Fruit fly (Drosophila melanogaster) whole organism, embryonic: ENCODE data around the gene thoc7.

ENCODE experiments used
- Aef1 ChIP-seq: fragments of 200-800 bp; sonication (Bioruptor generic); IDR thresholded peaks from 3 replicates; pipeline ENCODE4 v1.3.6; 2022; ENCODE audit warnings: missing biosample characterization, missing genetic modification characterization
- Atf-2 ChIP-seq: fragments of 200-800 bp; sonication (Bioruptor generic); optimal IDR thresholded peaks from 2 replicates; lab custom pipeline; 2016; ENCODE audit warnings: missing biosample characterization, missing genetic modification characterization
- B-H2 ChIP-seq: fragments of 200-800 bp; sonication (Bioruptor generic); optimal IDR thresholded peaks from 2 replicates; lab custom pipeline; 2018; ENCODE audit warnings: missing biosample characterization, mild to moderate bottlenecking, missing genetic modification characterization
- CG10366 ChIP-seq: fragments of 200-800 bp; sonication (Bioruptor generic); IDR thresholded peaks from 2 replicates; pipeline ENCODE4 v1.3.6; 2022; ENCODE audit warnings: missing biosample characterization, missing genetic modification characterization
- CG11398 ChIP-seq: fragments of 200-800 bp; sonication (Bioruptor generic); optimal IDR thresholded peaks from 2 replicates; lab custom pipeline; 2016; ENCODE audit warnings: missing biosample characterization, missing genetic modification characterization
- CG12391 ChIP-seq: fragments of 200-800 bp; sonication (Bioruptor generic); optimal IDR thresholded peaks from 3 replicates; lab custom pipeline; 2018; ENCODE audit warnings: missing biosample characterization, mild to moderate bottlenecking, missing genetic modification characterization, moderate library complexity
- CG14860 ChIP-seq: fragments of 200-800 bp; sonication (Bioruptor generic); IDR thresholded peaks from 3 replicates; pipeline ENCODE4 v1.3.6; 2022; ENCODE audit warnings: missing biosample characterization, missing genetic modification characterization; ENCODE audit not compliant: partially characterized antibody
- CG17912 ChIP-seq: fragments of 200-800 bp; sonication (Bioruptor generic); optimal IDR thresholded peaks from 2 replicates; lab custom pipeline; 2018; ENCODE audit warnings: missing biosample characterization, mild to moderate bottlenecking, missing genetic modification characterization
- CG18476 ChIP-seq: fragments of 200-800 bp; sonication (Bioruptor generic); optimal IDR thresholded peaks from 2 replicates; lab custom pipeline; 2016; ENCODE audit warnings: missing biosample characterization, mild to moderate bottlenecking, missing genetic modification characterization
- CG18764 ChIP-seq: fragments of 200-800 bp; sonication (Bioruptor generic); optimal IDR thresholded peaks from 3 replicates; lab custom pipeline; 2016; ENCODE audit warnings: missing biosample characterization, missing genetic modification characterization
- CG2129 ChIP-seq: fragments of 200-800 bp; sonication (Bioruptor generic); IDR thresholded peaks from 2 replicates; pipeline ENCODE4 v1.3.6; 2022; ENCODE audit warnings: missing biosample characterization, missing genetic modification characterization; ENCODE audit not compliant: partially characterized antibody
- CG2875 ChIP-seq: fragments of 200-800 bp; sonication (Bioruptor generic); optimal IDR thresholded peaks from 2 replicates; lab custom pipeline; 2017; ENCODE audit warnings: missing biosample characterization, mild to moderate bottlenecking, missing genetic modification characterization, missing genetic modification reagents
- CG3163 ChIP-seq: fragments of 200-800 bp; sonication (Bioruptor generic); optimal IDR thresholded peaks from 3 replicates; lab custom pipeline; 2016; ENCODE audit warnings: missing biosample characterization, missing genetic modification characterization
- CG3407 ChIP-seq: fragments of 200-800 bp; sonication (Bioruptor generic); optimal IDR thresholded peaks from 2 replicates; lab custom pipeline; 2018; ENCODE audit warnings: missing biosample characterization, mild to moderate bottlenecking, missing genetic modification characterization
- CG34224 ChIP-seq: fragments of 200-800 bp; sonication (Bioruptor generic); IDR thresholded peaks from 3 replicates; pipeline ENCODE4 v1.3.6; 2022; ENCODE audit warnings: missing biosample characterization, missing genetic modification characterization; ENCODE audit not compliant: partially characterized antibody
- CG34422 ChIP-seq: fragments of 200-800 bp; sonication (Bioruptor generic); IDR thresholded peaks from 3 replicates; pipeline ENCODE4 v1.3.6; 2022; ENCODE audit warnings: missing biosample characterization, missing genetic modification characterization
- CG3995 ChIP-seq: fragments of 200-800 bp; sonication (Bioruptor generic); optimal IDR thresholded peaks from 3 replicates; lab custom pipeline; 2016; ENCODE audit warnings: missing biosample characterization, missing genetic modification characterization
- CG4854 ChIP-seq: fragments of 200-800 bp; sonication (Bioruptor generic); optimal IDR thresholded peaks from 2 replicates; lab custom pipeline; 2016; ENCODE audit warnings: missing biosample characterization, missing genetic modification characterization, inconsistent platforms
- CG6689 ChIP-seq: fragments of 200-800 bp; sonication (Bioruptor generic); IDR thresholded peaks from 2 replicates; pipeline ENCODE4 v1.3.6; 2022; ENCODE audit warnings: missing biosample characterization, missing genetic modification characterization
- CG7745 ChIP-seq: fragments of 200-800 bp; sonication (Bioruptor generic); optimal IDR thresholded peaks from 2 replicates; lab custom pipeline; 2018; ENCODE audit warnings: missing biosample characterization, mild to moderate bottlenecking, missing genetic modification characterization, moderate library complexity
- CG8290 ChIP-seq, 3 experiments: fragments of 200-800 bp; sonication (Bioruptor generic); optimal IDR thresholded peaks; 2 replicates each; lab custom pipeline; 2016 to 2019; ENCODE audit warnings: missing biosample characterization in 3 of 3, missing genetic modification characterization in 3 of 3, mild to moderate bottlenecking in 2 of 3, moderate library complexity in 1 of 3
- CrebB ChIP-seq: fragments of 200-800 bp; sonication (Bioruptor generic); optimal IDR thresholded peaks from 3 replicates; lab custom pipeline; 2018; ENCODE audit warnings: missing biosample characterization, mild to moderate bottlenecking, missing genetic modification characterization
- GATAe ChIP-seq: fragments of 200-800 bp; sonication (Bioruptor generic); conservative IDR thresholded peaks from 2 replicates; pipeline ENCODE4 v1.3.6; 2022; ENCODE audit warnings: missing biosample characterization, missing genetic modification characterization
- Gug ChIP-seq: fragments of 200-800 bp; sonication (Bioruptor generic); IDR thresholded peaks from 4 replicates; pipeline ENCODE4 v1.3.6; 2022; ENCODE audit warnings: missing biosample characterization, missing genetic modification characterization
- H15 ChIP-seq: fragments of 200-800 bp; sonication (Bioruptor generic); IDR thresholded peaks from 3 replicates; pipeline ENCODE4 v1.3.6; 2022; ENCODE audit warnings: missing biosample characterization, missing genetic modification characterization
- H2.0 ChIP-seq: fragments of 200-800 bp; sonication (Bioruptor generic); IDR thresholded peaks from 2 replicates; pipeline ENCODE4 v1.3.6; 2022; ENCODE audit warnings: missing biosample characterization, missing genetic modification characterization
- Hmr ChIP-seq: fragments of 200-800 bp; sonication (Bioruptor generic); optimal IDR thresholded peaks from 3 replicates; lab custom pipeline; 2017; ENCODE audit warnings: mild to moderate bottlenecking, missing biosample characterization, missing genetic modification reagents, missing genetic modification characterization
- Hr39 ChIP-seq: fragments of >200 bp; optimal IDR thresholded peaks from 2 replicates; lab custom pipeline; 2017
- Med ChIP-seq: fragments of 200-800 bp; sonication (Bioruptor generic); peaks from one replicate; lab custom pipeline; 2016; ENCODE audit warnings: missing biosample characterization, missing genetic modification characterization, mild to moderate bottlenecking, inconsistent platforms, moderate library complexity
- NC2β ChIP-seq: fragments of 200-800 bp; sonication (Bioruptor generic); optimal IDR thresholded peaks from 2 replicates; lab custom pipeline; 2016; ENCODE audit warnings: missing biosample characterization, missing genetic modification characterization
- Opbp ChIP-seq: fragments of 200-800 bp; sonication (Bioruptor generic); IDR thresholded peaks from 3 replicates; pipeline ENCODE4 v1.3.6; 2022; ENCODE audit warnings: missing biosample characterization, missing genetic modification characterization; ENCODE audit not compliant: partially characterized antibody
- Spps ChIP-seq: fragments of 200-800 bp; sonication (Bioruptor generic); optimal IDR thresholded peaks from 2 replicates; lab custom pipeline; 2018; ENCODE audit warnings: missing biosample characterization, mild to moderate bottlenecking, missing genetic modification characterization
- YL-1 ChIP-seq: fragments of 200-800 bp; sonication (Bioruptor generic); optimal IDR thresholded peaks from 3 replicates; lab custom pipeline; 2017; ENCODE audit warnings: missing biosample characterization, mild to moderate bottlenecking, missing genetic modification characterization
- ato ChIP-seq: fragments of 200-800 bp; sonication (Bioruptor generic); IDR thresholded peaks from 2 replicates; pipeline ENCODE4 v1.3.6; 2022; ENCODE audit warnings: missing biosample characterization, missing genetic modification characterization; ENCODE audit not compliant: partially characterized antibody
- bigmax ChIP-seq: fragments of 200-800 bp; sonication (Bioruptor generic); optimal IDR thresholded peaks from 2 replicates; lab custom pipeline; 2018; ENCODE audit warnings: missing biosample characterization, mild to moderate bottlenecking, missing genetic modification characterization
- cg ChIP-seq: fragments of 200-800 bp; sonication (Bioruptor generic); optimal IDR thresholded peaks from 3 replicates; lab custom pipeline; 2019; ENCODE audit warnings: missing biosample characterization, mild to moderate bottlenecking, missing genetic modification characterization, moderate library complexity
- chm ChIP-seq: fragments of 200-800 bp; sonication (Bioruptor generic); IDR thresholded peaks from 2 replicates; pipeline ENCODE4 v1.3.6; 2022; ENCODE audit warnings: missing biosample characterization, missing genetic modification characterization
- dm ChIP-seq: fragments of 200-800 bp; sonication (Bioruptor generic); optimal IDR thresholded peaks from 3 replicates; lab custom pipeline; 2016; ENCODE audit warnings: missing biosample characterization, missing genetic modification characterization
- dmrt11E ChIP-seq: fragments of 200-800 bp; sonication (Bioruptor generic); optimal IDR thresholded peaks from 3 replicates; lab custom pipeline; 2018; ENCODE audit warnings: missing biosample characterization, mild to moderate bottlenecking, missing genetic modification characterization, moderate library complexity
- eyg ChIP-seq: fragments of 200-800 bp; sonication (Bioruptor generic); optimal IDR thresholded peaks from 3 replicates; lab custom pipeline; 2016; ENCODE audit warnings: missing biosample characterization, missing genetic modification characterization
- fd102C ChIP-seq: fragments of 200-800 bp; sonication (Bioruptor generic); optimal IDR thresholded peaks from 2 replicates; lab custom pipeline; 2018; ENCODE audit warnings: missing biosample characterization, mild to moderate bottlenecking, missing genetic modification characterization, moderate library complexity
- fu2 ChIP-seq: fragments of 200-800 bp; sonication (Bioruptor generic); optimal IDR thresholded peaks from 2 replicates; lab custom pipeline; 2016; ENCODE audit warnings: missing biosample characterization, missing genetic modification characterization
- gcm ChIP-seq: fragments of 200-800 bp; sonication (Bioruptor generic); optimal IDR thresholded peaks from 2 replicates; lab custom pipeline; 2019; ENCODE audit warnings: missing biosample characterization, mild to moderate bottlenecking, missing genetic modification characterization, moderate library complexity
- grau ChIP-seq: fragments of 200-800 bp; optimal IDR thresholded peaks from 3 replicates; lab custom pipeline; 2019; ENCODE audit warnings: missing biosample characterization, mild to moderate bottlenecking, missing genetic modification characterization, moderate library complexity
- hth ChIP-seq: fragments of >200 bp; optimal IDR thresholded peaks from 2 replicates; lab custom pipeline; 2017; ENCODE audit warnings: inconsistent platforms
- org-1 ChIP-seq: fragments of 200-800 bp; sonication (Bioruptor generic); optimal IDR thresholded peaks from 2 replicates; lab custom pipeline; 2017; ENCODE audit warnings: missing biosample characterization, missing genetic modification characterization
- repo ChIP-seq: fragments of 200-800 bp; sonication (Bioruptor generic); optimal IDR thresholded peaks from 2 replicates; lab custom pipeline; 2016; ENCODE audit warnings: missing biosample characterization, missing genetic modification characterization
- sens ChIP-seq: fragments of 200-800 bp; sonication (Bioruptor generic); peaks from one replicate; lab custom pipeline; 2016; ENCODE audit warnings: missing biosample characterization, missing genetic modification characterization
- sob ChIP-seq: fragments of 200-800 bp; sonication (Bioruptor generic); IDR thresholded peaks from 2 replicates; pipeline ENCODE4 v1.3.6; 2022; ENCODE audit warnings: missing biosample characterization, missing genetic modification characterization
- unc-4 ChIP-seq: fragments of 200-800 bp; sonication (Bioruptor generic); IDR thresholded peaks from 2 replicates; pipeline ENCODE4 v1.3.6; 2022; ENCODE audit warnings: missing biosample characterization, missing genetic modification characterization; ENCODE audit not compliant: partially characterized antibody
- unpg ChIP-seq: fragments of 200-800 bp; sonication (Bioruptor generic); optimal IDR thresholded peaks from 3 replicates; lab custom pipeline; 2018; ENCODE audit warnings: missing biosample characterization, mild to moderate bottlenecking, missing genetic modification characterization, moderate library complexity
- zen ChIP-seq: fragments of 200-800 bp; sonication (Bioruptor generic); optimal IDR thresholded peaks from 3 replicates; lab custom pipeline; 2018; ENCODE audit warnings: missing biosample characterization, mild to moderate bottlenecking, missing genetic modification characterization, moderate library complexity

Gene thoc7

DNA sequence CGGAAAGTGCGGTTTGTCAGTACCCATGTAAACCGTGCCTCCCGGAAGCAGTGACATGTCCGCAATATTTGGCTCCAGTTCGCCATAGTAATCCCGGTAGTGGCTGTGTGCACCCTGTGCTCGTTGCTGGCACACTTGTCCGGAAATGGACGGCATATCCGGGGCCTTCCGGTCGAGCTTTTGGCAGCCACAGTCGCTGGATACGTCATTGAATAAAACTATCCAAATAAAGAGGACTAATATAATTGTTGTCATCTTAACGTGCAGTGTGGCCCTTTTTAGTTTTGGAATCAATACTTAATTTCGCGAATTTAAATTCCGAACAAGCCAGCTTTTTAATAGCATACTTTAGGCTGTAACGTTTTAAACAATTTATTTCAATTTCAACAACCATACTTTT lies 36.5 kb downstream of the thoc7 start, which contains the start of gene CG7049 (continued):
- TF ChIP-seq Hr39 (lab: Kevin White, UChicago), result no peak
- peak; percentile 2 for TF ChIP-seq Spps (tag; lab: Kevin White, UChicago)
- no peak for TF ChIP-seq fd102C
- 0 out of 3 replicates have a peak, but pooled peaks have one; percentile 5 for TF ChIP-seq CG14860 (GFP tag; lab: Robert Waterston, UW)
- TF ChIP-seq CG11398 (GFP tag; lab: Kevin White, UChicago), result no peak
- no peak for TF ChIP-seq fu2 (GFP tag; lab: Kevin White, UChicago)
- TF ChIP-seq CG3163 (GFP tag; lab: Kevin White, UChicago), result no peak
- peak; percentile 79 for TF ChIP-seq CG3995 (GFP tag; lab: Kevin White, UChicago)
- no peak for TF ChIP-seq CG18764 (GFP tag; lab: Kevin White, UChicago)
- TF ChIP-seq gcm (GFP tag; lab: Kevin White, UChicago), result no peak
- no peak for TF ChIP-seq grau (tag; lab: Kevin White, UChicago)
- no peak for TF ChIP-seq org-1 (GFP tag; lab: Kevin White, UChicago)
- TF ChIP-seq dm (GFP tag; lab: Kevin White, UChicago), result no peak
- TF ChIP-seq Gug (GFP tag; lab: Robert Waterston, UW), result no peak
- TF ChIP-seq unpg (GFP tag; lab: Kevin White, UChicago), result no peak
- no peak for TF ChIP-seq CG4854
- no peak for TF ChIP-seq CG10366 (GFP tag; lab: Robert Waterston, UW)
- no peak for TF ChIP-seq eyg (GFP tag; lab: Kevin White, UChicago)
- no peak for TF ChIP-seq NC2β (GFP tag; lab: Kevin White, UChicago)
- no peak for TF ChIP-seq Opbp (GFP tag; lab: Robert Waterston, UW)
- no peak for TF ChIP-seq CG2129 (GFP tag; lab: Robert Waterston, UW)
- no peak for TF ChIP-seq CG8290 (GFP tag; optimal IDR thresholded peaks at IDR 0.05; lab: Kevin White, UChicago)
- TF ChIP-seq CG8290 (tag; optimal IDR thresholded peaks at IDR 0.05; lab: Kevin White, UChicago), result no peak
- TF ChIP-seq zen, result no peak
- TF ChIP-seq CG18476 (GFP tag; lab: Kevin White, UChicago), result no peak
- no peak; the same call in 1 of the 2 replicates for TF ChIP-seq sob (GFP tag; lab: Robert Waterston, UW)
- peak; percentile 57 for TF ChIP-seq sens (GFP tag; lab: Kevin White, UChicago)
- no peak for TF ChIP-seq CG6689
- no peak for TF ChIP-seq repo (GFP tag; lab: Kevin White, UChicago)
- TF ChIP-seq Aef1 (GFP tag; lab: Robert Waterston, UW), result no peak
- TF ChIP-seq Hmr (GFP tag; lab: Kevin White, UChicago), result peak; percentile 10
- no peak for TF ChIP-seq ato
- TF ChIP-seq YL-1, result peak; percentile 27
- no peak for TF ChIP-seq H2.0 (GFP tag; lab: Robert Waterston, UW)
- no peak for TF ChIP-seq CG7745
- TF ChIP-seq chm (GFP tag; lab: Robert Waterston, UW), result no peak
- TF ChIP-seq B-H2, result no peak
- TF ChIP-seq bigmax, result no peak
- no peak for TF ChIP-seq CG17912
- TF ChIP-seq CrebB (tag; lab: Kevin White, UChicago), result peak; percentile 33
- no peak for TF ChIP-seq CG12391
- TF ChIP-seq CG34422 (GFP tag; lab: Robert Waterston, UW), result no peak
- no peak for TF ChIP-seq hth (lab: Kevin White, UChicago)
- TF ChIP-seq Med (GFP tag; lab: Kevin White, UChicago), result peak; percentile 84
- TF ChIP-seq CG34224 (GFP tag; lab: Robert Waterston, UW), result no peak
- TF ChIP-seq CG2875 (GFP tag; lab: Kevin White, UChicago), result no peak
- TF ChIP-seq unc-4 (GFP tag; lab: Robert Waterston, UW), result no peak
- no peak for TF ChIP-seq GATAe (GFP tag; lab: Robert Waterston, UW)
- TF ChIP-seq dmrt11E, result no peak
- TF ChIP-seq H15 (GFP tag; lab: Robert Waterston, UW), result no peak
- no peak for TF ChIP-seq CG3407 (GFP tag; lab: Kevin White, UChicago)
- no peak for TF ChIP-seq Atf-2 (GFP tag; lab: Kevin White, UChicago)
- TF ChIP-seq cg (GFP tag; lab: Kevin White, UChicago), result no peak
